Worm (Caenorhabditis elegans) whole organism, L3 larva: ENCODE data around the gene B0244.17.

ENCODE experiments used
- ZK546.5 ChIP-seq: sonication (generic microtip); optimal IDR thresholded peaks from 2 replicates; lab custom pipeline; 2017; ENCODE audit warnings: missing biosample characterization, missing genetic modification characterization
- ama-1 ChIP-seq: fragments of 150-350 bp; optimal IDR thresholded peaks from 2 replicates; lab custom pipeline; 2018
- ceh-9 ChIP-seq: sonication (generic microtip); optimal IDR thresholded peaks from 2 replicates; lab custom pipeline; 2018; ENCODE audit warnings: missing biosample characterization, missing genetic modification characterization
- daf-12 ChIP-seq: fragments of 150-350 bp; optimal IDR thresholded peaks from 2 replicates; lab custom pipeline; 2014; ENCODE audit warnings: missing biosample characterization, missing genetic modification reagents, missing genetic modification characterization
- egl-27 ChIP-seq: sonication (generic microtip); optimal IDR thresholded peaks from 4 replicates; lab custom pipeline; 2017; ENCODE audit warnings: missing biosample characterization, missing genetic modification reagents, missing genetic modification characterization
- egl-5 ChIP-seq: fragments of 150-350 bp; optimal IDR thresholded peaks from 2 replicates; lab custom pipeline; 2017; ENCODE audit warnings: missing biosample characterization, missing genetic modification reagents, missing genetic modification characterization, inconsistent platforms
- elt-1 ChIP-seq: fragments of 150-350 bp; optimal IDR thresholded peaks from 2 replicates; lab custom pipeline; 2014; ENCODE audit warnings: missing biosample characterization, missing genetic modification characterization
- elt-2 ChIP-seq: sonication (generic microtip); optimal IDR thresholded peaks from 2 replicates; lab custom pipeline; 2016; ENCODE audit warnings: missing genetic modification reagents, mild to moderate bottlenecking, missing genetic modification characterization, missing compliant biosample characterization
- elt-3 ChIP-seq, 3 experiments: fragments of 150-350 bp in 1 of 3; sonication (generic microtip) in 2 of 3; optimal IDR thresholded peaks; 2 replicates in 2 of 3; 4 replicates in 1 of 3; lab custom pipeline; 2014 to 2017; ENCODE audit warnings: missing biosample characterization in 3 of 3, missing genetic modification characterization in 3 of 3
- fkh-10 ChIP-seq: sonication (generic microtip); optimal IDR thresholded peaks from 2 replicates; lab custom pipeline; 2017; ENCODE audit warnings: missing biosample characterization, missing genetic modification reagents, missing genetic modification characterization
- fkh-2 ChIP-seq: fragments of 150-350 bp; optimal IDR thresholded peaks from 2 replicates; lab custom pipeline; 2014; ENCODE audit warnings: missing biosample characterization, missing genetic modification reagents, missing genetic modification characterization
- fos-1 ChIP-seq: fragments of 150-350 bp; optimal IDR thresholded peaks from 2 replicates; lab custom pipeline; 2014; ENCODE audit warnings: missing biosample characterization, missing genetic modification characterization
- hmg-11 ChIP-seq: sonication (generic microtip); optimal IDR thresholded peaks from 2 replicates; lab custom pipeline; 2016; ENCODE audit warnings: missing genetic modification characterization, missing compliant biosample characterization
- jun-1 ChIP-seq: fragments of 150-350 bp; optimal IDR thresholded peaks from 2 replicates; lab custom pipeline; 2014; ENCODE audit warnings: missing biosample characterization, missing genetic modification reagents, missing genetic modification characterization
- lin-15B ChIP-seq: fragments of 150-350 bp; optimal IDR thresholded peaks from 2 replicates; lab custom pipeline; 2014; ENCODE audit warnings: missing biosample characterization, missing genetic modification characterization
- lsy-12 ChIP-seq: sonication (generic microtip); optimal IDR thresholded peaks from 2 replicates; lab custom pipeline; 2016; ENCODE audit warnings: mild to moderate bottlenecking, missing genetic modification characterization, missing compliant biosample characterization
- nfya-1 ChIP-seq: sonication (generic microtip); optimal IDR thresholded peaks from 2 replicates; lab custom pipeline; 2017; ENCODE audit warnings: missing genetic modification characterization, mild to moderate bottlenecking, missing compliant biosample characterization, antibody characterized with exemption, moderate library complexity; ENCODE audit not compliant: insufficient read depth
- nhr-11 ChIP-seq: fragments of 150-350 bp; optimal IDR thresholded peaks from 2 replicates; lab custom pipeline; 2014; ENCODE audit warnings: missing biosample characterization, missing genetic modification characterization
- nhr-12 ChIP-seq: fragments of 150-350 bp; optimal IDR thresholded peaks from 2 replicates; lab custom pipeline; 2014; ENCODE audit warnings: missing biosample characterization, missing genetic modification characterization
- nhr-237 ChIP-seq: fragments of 150-350 bp; optimal IDR thresholded peaks from 2 replicates; lab custom pipeline; 2014; ENCODE audit warnings: missing biosample characterization, missing genetic modification characterization
- nhr-25 ChIP-seq: sonication (generic microtip); optimal IDR thresholded peaks from 2 replicates; lab custom pipeline; 2017; ENCODE audit warnings: missing biosample characterization, missing genetic modification characterization
- nhr-28 ChIP-seq: fragments of 150-350 bp; optimal IDR thresholded peaks from 2 replicates; lab custom pipeline; 2014; ENCODE audit warnings: missing biosample characterization, missing genetic modification characterization
- nhr-43 ChIP-seq: sonication (generic microtip); optimal IDR thresholded peaks from 2 replicates; lab custom pipeline; 2016; ENCODE audit warnings: mild to moderate bottlenecking, missing genetic modification characterization, missing compliant biosample characterization; ENCODE audit not compliant: poor library complexity, severe bottlenecking
- nhr-67 ChIP-seq: fragments of 150-350 bp; optimal IDR thresholded peaks from 2 replicates; lab custom pipeline; 2014; ENCODE audit warnings: missing biosample characterization, missing genetic modification characterization
- nhr-77 ChIP-seq: fragments of 150-350 bp; optimal IDR thresholded peaks from 2 replicates; lab custom pipeline; 2014; ENCODE audit warnings: missing biosample characterization, missing genetic modification characterization
- pha-4 ChIP-seq: fragments of 150-350 bp; optimal IDR thresholded peaks from 2 replicates; lab custom pipeline; 2014; ENCODE audit warnings: missing biosample characterization, missing genetic modification reagents, missing genetic modification characterization
- pqm-1 ChIP-seq: fragments of 150-350 bp; optimal IDR thresholded peaks from 2 replicates; lab custom pipeline; 2017; ENCODE audit warnings: missing biosample characterization, missing genetic modification characterization, inconsistent platforms
- sea-2 ChIP-seq: fragments of 150-350 bp; sonication (generic microtip); optimal IDR thresholded peaks from 4 replicates; lab custom pipeline; 2014; ENCODE audit warnings: missing biosample characterization, missing genetic modification reagents, missing genetic modification characterization
- skn-1 ChIP-seq: fragments of 150-350 bp; optimal IDR thresholded peaks from 2 replicates; lab custom pipeline; 2014; ENCODE audit warnings: missing biosample characterization, missing genetic modification characterization
- snpc-4 ChIP-seq: fragments of 150-350 bp; optimal IDR thresholded peaks from 2 replicates; lab custom pipeline; 2014; ENCODE audit warnings: missing biosample characterization, missing genetic modification characterization
- tbx-2 ChIP-seq: sonication (generic microtip); optimal IDR thresholded peaks from 2 replicates; lab custom pipeline; 2016; ENCODE audit warnings: mild to moderate bottlenecking, missing genetic modification characterization, missing compliant biosample characterization
- unc-39 ChIP-seq: sonication (generic microtip); optimal IDR thresholded peaks from 4 replicates; lab custom pipeline; 2017; ENCODE audit warnings: missing biosample characterization, missing genetic modification characterization
- unc-62 ChIP-seq: fragments of 150-350 bp; sonication (generic microtip); optimal IDR thresholded peaks from 4 replicates; lab custom pipeline; 2014; ENCODE audit warnings: missing biosample characterization, missing genetic modification reagents, missing genetic modification characterization
- zag-1 ChIP-seq: fragments of 150-350 bp; optimal IDR thresholded peaks from 2 replicates; lab custom pipeline; 2014; ENCODE audit warnings: missing biosample characterization, missing genetic modification characterization
- ztf-11 ChIP-seq: fragments of 150-350 bp; optimal IDR thresholded peaks from 2 replicates; lab custom pipeline; 2014; ENCODE audit warnings: missing biosample characterization, missing genetic modification characterization
- ztf-4 ChIP-seq: fragments of 150-350 bp; optimal IDR thresholded peaks from 2 replicates; lab custom pipeline; 2014; ENCODE audit warnings: missing biosample characterization, missing genetic modification characterization

Gene B0244.17

DNA sequence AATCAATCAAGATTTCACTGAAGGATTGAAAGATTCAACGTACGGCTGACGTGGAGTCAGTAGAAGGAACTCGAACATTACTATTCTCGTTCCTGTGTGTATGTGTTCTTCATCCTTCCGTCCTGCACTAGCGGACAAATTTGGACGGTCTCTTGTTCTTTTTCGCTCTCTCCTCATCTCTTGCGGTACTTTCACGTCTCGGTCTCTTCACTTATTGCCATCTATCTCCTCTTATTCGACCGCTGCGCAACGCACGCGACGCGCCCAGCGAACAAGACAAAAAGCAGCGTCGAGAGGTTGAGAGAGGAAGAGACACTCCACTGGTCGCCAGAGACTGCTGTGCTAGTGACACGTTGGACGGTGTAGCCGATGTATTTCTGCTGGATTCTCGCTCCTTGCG, 17.6 kb upstream of the B0244.17 start (continued):
- no peak for TF ChIP-seq fkh-10 (GFP tag; lab: Kevin White, UChicago)
- TF ChIP-seq fos-1 (tag; lab: Kevin White, UChicago), result no peak
- TF ChIP-seq lin-15B (tag; lab: Kevin White, UChicago), result peak; percentile 70
- no peak for TF ChIP-seq egl-5 (tag; lab: Kevin White, UChicago)
- no peak for TF ChIP-seq nhr-77 (tag; lab: Kevin White, UChicago)
- TF ChIP-seq, all 47 proteins: peak for 17

DNA sequence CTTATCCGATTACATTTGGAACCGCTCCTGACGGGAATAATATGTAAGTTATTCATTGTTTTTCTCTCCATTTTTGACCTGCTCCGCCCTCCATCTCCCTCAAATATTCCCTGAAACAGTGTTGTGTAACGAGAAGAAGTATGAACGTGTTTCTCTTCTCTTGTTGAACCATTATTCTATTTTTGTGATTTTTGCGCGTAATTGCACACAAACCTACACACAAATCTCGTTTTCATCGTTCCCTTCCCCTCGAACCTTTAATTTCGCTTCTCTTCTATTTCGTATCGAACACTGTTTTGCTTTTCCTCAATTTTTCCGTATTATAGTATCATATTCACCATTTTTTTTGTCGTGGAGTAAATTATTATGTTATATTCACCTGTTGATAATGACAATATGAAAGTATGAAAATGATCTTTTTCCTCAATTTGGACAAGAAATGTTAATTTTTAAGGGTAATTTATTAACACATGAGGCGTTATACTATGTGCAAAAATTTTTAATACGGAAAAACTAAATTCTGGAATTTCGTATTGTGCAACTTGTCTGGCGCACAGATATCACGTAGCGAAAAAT, 15.8 kb upstream of the B0244.17 start:
- TF ChIP-seq hmg-11 (no peak), ztf-4 (no peak), fkh-10 (GFP tag; lab: Kevin White, UChicago) (no peak), lsy-12 (tag; lab: Kevin White, UChicago) (peak; percentile 18), jun-1 (no peak), ama-1 (lab: Kevin White, UChicago) (peak; percentile 77), nhr-237 (no peak), sea-2 (GFP tag; lab: Kevin White, UChicago) (no peak), elt-1 (tag; lab: Kevin White, UChicago) (no peak), elt-3 (tag; optimal IDR thresholded peaks at IDR 0.05; lab: Kevin White, UChicago) (no peak), pqm-1 (tag; lab: Kevin White, UChicago) (no peak), nhr-28 (tag; lab: Kevin White, UChicago) (no peak), elt-2 (peak; percentile 3), nhr-11 (tag; lab: Kevin White, UChicago) (no peak), nhr-25 (no peak), skn-1 (tag; lab: Kevin White, UChicago) (no peak), zag-1 (tag; lab: Kevin White, UChicago) (no peak), nhr-12 (tag; lab: Kevin White, UChicago) (no peak), unc-62 (GFP tag; lab: Kevin White, UChicago) (no peak)

DNA sequence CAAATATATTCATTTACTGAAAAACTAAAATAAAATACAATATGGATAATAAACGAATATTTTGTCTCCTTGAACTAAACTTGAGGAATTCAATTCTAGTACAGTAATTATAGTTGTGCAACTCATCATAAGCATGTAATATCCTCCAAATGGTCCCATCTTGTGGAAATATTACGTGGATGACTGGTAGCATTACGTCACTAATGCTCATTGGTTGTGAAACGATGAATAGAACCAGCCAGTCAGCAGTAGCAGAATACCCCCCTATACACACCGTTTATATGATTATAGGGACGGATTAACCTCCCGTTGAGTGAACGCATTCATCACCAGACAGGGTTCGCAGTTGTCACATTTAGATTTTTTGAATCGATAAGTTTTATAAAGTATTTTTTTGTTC, 14.6 kb upstream of the B0244.17 start:
- TF ChIP-seq egl-27 (no peak), unc-39 (tag; lab: Kevin White, UChicago) (no peak), fkh-2 (tag; lab: Kevin White, UChicago) (no peak), fkh-10 (GFP tag; lab: Kevin White, UChicago) (no peak), pha-4 (tag; lab: Kevin White, UChicago) (no peak), tbx-2 (tag; lab: Kevin White, UChicago) (no peak), skn-1 (tag; lab: Kevin White, UChicago) (no peak), snpc-4 (tag; lab: Kevin White, UChicago) (no peak), nhr-77 (tag; lab: Kevin White, UChicago) (no peak), nhr-43 (tag; lab: Kevin White, UChicago) (no peak), pqm-1 (tag; lab: Kevin White, UChicago) (no peak), ztf-11 (no peak), fos-1 (tag; lab: Kevin White, UChicago) (no peak), hmg-11 (no peak), ceh-9 (tag; lab: Kevin White, UChicago) (no peak), daf-12 (no peak)

DNA sequence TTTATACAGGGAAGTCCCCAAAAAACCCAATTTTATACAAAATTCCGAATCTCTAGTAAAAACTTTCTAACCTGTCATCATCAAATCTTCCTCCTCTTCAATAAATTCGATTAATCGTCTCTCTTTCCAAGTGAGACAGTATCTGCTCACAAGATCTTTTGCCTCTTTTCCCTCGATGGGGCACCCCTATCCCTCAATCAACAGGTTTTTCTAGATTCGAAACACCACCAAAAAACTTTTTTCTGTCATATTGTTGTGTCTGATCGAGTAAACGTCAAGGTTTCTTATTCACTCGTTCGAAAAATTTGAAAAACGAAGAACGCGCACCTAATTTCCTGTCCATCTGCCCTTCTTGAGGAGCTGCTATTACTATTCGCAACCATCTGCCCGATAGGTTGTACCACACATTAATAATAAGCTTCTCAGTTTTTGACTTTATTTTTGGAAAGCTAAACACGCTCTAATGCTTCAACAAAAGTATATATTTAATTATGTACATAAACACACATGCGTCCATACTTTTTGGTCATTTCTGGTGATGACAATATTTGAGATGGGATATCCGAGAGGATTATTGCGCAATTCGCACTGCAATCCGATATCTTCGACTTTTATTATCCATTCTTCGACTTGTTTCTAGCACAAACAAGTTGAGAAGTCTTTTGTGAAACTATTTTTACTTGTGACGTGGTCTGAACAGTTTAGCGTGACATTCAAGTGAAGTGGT, 13.8 kb upstream of the B0244.17 start:
- TF ChIP-seq jun-1 (no peak), nhr-28 (tag; lab: Kevin White, UChicago) (no peak), nhr-25 (peak; percentile 7), ZK546.5 (no peak), nhr-67 (tag; lab: Kevin White, UChicago) (no peak), nfya-1 (tag; lab: Kevin White, UChicago) (no peak), ztf-11 (no peak), elt-1 (tag; lab: Kevin White, UChicago) (peak; percentile 48), nhr-12 (tag; lab: Kevin White, UChicago) (no peak), fkh-10 (GFP tag; lab: Kevin White, UChicago) (no peak)
